Worm (Caenorhabditis elegans) whole organism, midembryonic: ENCODE data around the gene Y43D4A.1.

Source experiments
- T22C8.4 ChIP-seq: fragments of 200-800 bp; sonication (Bioruptor generic); IDR thresholded peaks from 2 replicates; pipeline ENCODE4 v1.3.6; 2022; ENCODE audit warnings: missing genetic modification characterization, missing compliant biosample characterization
- cog-1 ChIP-seq: sonication (generic microtip); optimal IDR thresholded peaks from 2 replicates; lab custom pipeline; 2016; ENCODE audit warnings: missing genetic modification characterization, missing compliant biosample characterization
- flt-1 ChIP-seq: fragments of 200-800 bp; sonication (Bioruptor generic); IDR thresholded peaks from 2 replicates; pipeline ENCODE4 v1.3.6; 2022; ENCODE audit warnings: missing genetic modification characterization, missing compliant biosample characterization
- klf-2 ChIP-seq: fragments of 200-800 bp; sonication (Bioruptor generic); conservative IDR thresholded peaks from 2 replicates; pipeline ENCODE4 v1.3.6; 2022; ENCODE audit warnings: missing genetic modification reagents, missing genetic modification characterization, missing compliant biosample characterization
- med-1 ChIP-seq: sonication (generic microtip); optimal IDR thresholded peaks from 2 replicates; lab custom pipeline; 2017; ENCODE audit warnings: missing genetic modification characterization, mild to moderate bottlenecking, missing compliant biosample characterization, antibody characterized with exemption, missing genetic modification reagents; ENCODE audit not compliant: insufficient read depth
- ref-1 ChIP-seq: fragments of 200-800 bp; sonication (Bioruptor generic); conservative IDR thresholded peaks from 2 replicates; pipeline ENCODE4 v1.3.6; 2022; ENCODE audit warnings: missing genetic modification reagents, missing genetic modification characterization, missing compliant biosample characterization
- tab-1 ChIP-seq: fragments of 200-800 bp; sonication (Bioruptor generic); IDR thresholded peaks from 2 replicates; pipeline ENCODE4 v1.3.6; 2022; ENCODE audit warnings: missing genetic modification characterization, missing compliant biosample characterization
- ztf-23 ChIP-seq: fragments of 200-800 bp; sonication (Bioruptor generic); IDR thresholded peaks from 2 replicates; pipeline ENCODE4 v1.3.6; 2022; ENCODE audit warnings: missing genetic modification reagents, missing genetic modification characterization, missing compliant biosample characterization
- ztf-29 ChIP-seq: fragments of 200-800 bp; sonication (Bioruptor generic); IDR thresholded peaks from 2 replicates; pipeline ENCODE4 v1.3.6; 2022; ENCODE audit warnings: missing genetic modification reagents, missing genetic modification characterization, missing compliant biosample characterization

DNA sequence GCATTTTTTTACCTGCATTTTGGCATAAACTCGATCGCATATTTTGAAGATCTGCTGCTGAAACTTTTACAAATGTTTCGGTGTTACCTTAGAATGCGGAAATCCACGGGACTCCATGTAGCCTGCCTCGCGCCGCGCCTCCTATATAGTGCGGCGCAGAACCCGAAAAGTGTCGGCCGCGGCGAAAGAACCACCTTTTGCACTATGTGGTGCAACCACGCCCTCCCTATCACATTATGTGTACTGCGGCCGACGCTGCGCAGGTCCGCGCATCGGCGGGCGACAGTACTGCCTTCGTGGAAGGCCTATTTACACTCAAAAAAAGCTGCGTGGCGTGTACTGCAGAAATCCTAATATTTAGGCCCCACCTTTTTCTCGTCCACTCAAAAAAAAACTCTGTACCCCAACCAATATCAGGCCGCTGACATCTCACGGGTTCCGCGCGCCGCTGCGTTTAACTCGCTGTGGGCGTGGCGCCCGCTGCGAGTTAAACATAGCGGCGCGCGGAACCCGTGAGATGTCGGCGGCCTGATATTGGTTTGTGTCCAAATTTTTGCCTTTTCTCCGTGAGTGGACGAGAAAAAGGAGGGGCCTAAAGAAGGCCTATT, 21.5 kb upstream of the Y43D4A.1 start:
- TF ChIP-seq ref-1 (no peak), klf-2 (GFP tag; lab: Robert Waterston, UW) (no peak), ztf-29 (GFP tag; lab: Robert Waterston, UW) (no peak), flt-1 (GFP tag; lab: Robert Waterston, UW) (no peak), med-1 (GFP tag; lab: Kevin White, UChicago) (no peak), cog-1 (tag; lab: Kevin White, UChicago) (no peak), tab-1 (GFP tag; lab: Robert Waterston, UW) (no peak), T22C8.4 (no peak), ztf-23 (GFP tag; lab: Robert Waterston, UW) (no peak)
